Fruit fly (Drosophila melanogaster) whole organism, prepupa: ENCODE results near the gene CG11878.

Source experiments
- CG11294 ChIP-seq: fragments of 200-800 bp; sonication (Bioruptor generic); IDR thresholded peaks from 2 replicates; pipeline ENCODE4 v1.3.6; 2022; ENCODE audit warnings: missing biosample characterization, missing genetic modification characterization
- CG7368 ChIP-seq: fragments of 200-800 bp; sonication (Bioruptor generic); optimal IDR thresholded peaks from 3 replicates; lab custom pipeline; 2016; ENCODE audit warnings: missing biosample characterization, missing genetic modification characterization
- Hr4 ChIP-seq: fragments of 200-800 bp; sonication (Bioruptor generic); optimal IDR thresholded peaks from 3 replicates; lab custom pipeline; 2016; ENCODE audit warnings: missing biosample characterization, missing genetic modification characterization
- net ChIP-seq: fragments of 200-800 bp; sonication (Bioruptor generic); optimal IDR thresholded peaks from 3 replicates; lab custom pipeline; 2016; ENCODE audit warnings: missing biosample characterization, missing genetic modification characterization

- TF ChIP-seq CG11294, result no peak
- no peak for TF ChIP-seq CG7368 (GFP tag; lab: Kevin White, UChicago)
- TF ChIP-seq net (GFP tag; lab: Kevin White, UChicago), result no peak
- no peak for TF ChIP-seq Hr4 (GFP tag; lab: Kevin White, UChicago)
Measured at dm6 chr3R:25283209-25283670, 9.6 kb downstream of the CG11878 start, which contains the start of gene CG31300.
